Worm (Caenorhabditis elegans): ENCODE data around the gene Y32G9A.2.

The Y32G9A.2 gene

ce11 chrV:1868596-1869263 lies 49.6 kb upstream of the Y32G9A.2 start, which contains the start of gene knl-3:
TSS of gene knl-3 (plus strand) at chrV:1869213.
- TF ChIP-seq egrh-3 (GFP tag; IDR thresholded peaks at IDR 0.05) (peak; percentile 42; the same call in 1 of the 2 replicates), lin-54 (GFP tag; optimal IDR thresholded peaks at IDR 0.05) (peak; percentile 99), egl-44 (GFP tag; IDR thresholded peaks at IDR 0.05) (peak; percentile 79; the same call in 1 of the 2 replicates), dpff-1 (tag; optimal IDR thresholded peaks at IDR 0.05) (no peak), B0261.1 (tag; optimal IDR thresholded peaks at IDR 0.05) (peak; percentile 26), unc-62 (GFP tag; optimal IDR thresholded peaks at IDR 0.05) (no peak), ceh-40 (GFP tag; IDR thresholded peaks at IDR 0.05) (no peak), cebp-2 (GFP tag; IDR thresholded peaks at IDR 0.05) (no peak), hlh-12 (tag; optimal IDR thresholded peaks at IDR 0.05) (no peak), lir-1 (GFP tag; conservative IDR thresholded peaks at IDR 0.05) (peak; percentile 87), mxl-1 (tag; optimal IDR thresholded peaks at IDR 0.05) (peak; percentile 13), nfyb-1 (GFP tag; IDR thresholded peaks at IDR 0.05) (peak; percentile 91), xnd-1 (tag; optimal IDR thresholded peaks at IDR 0.05) (peak; percentile 89), dox-1 (GFP tag; IDR thresholded peaks at IDR 0.05) (peak; percentile 97), F52B5.7 (tag; optimal IDR thresholded peaks at IDR 0.05) (no peak), let-526 (GFP tag; IDR thresholded peaks at IDR 0.05) (peak; percentile 41; the same call in 1 of the 2 replicates), lin-26 (GFP tag; IDR thresholded peaks at IDR 0.05) (peak; percentile 64; the same call in 1 of the 2 replicates), K11D2.4 (GFP tag; IDR thresholded peaks at IDR 0.05) (peak; percentile 88), K12H6.12 (tag; optimal IDR thresholded peaks at IDR 0.05) (peak; percentile 76), F10E7.11 (tag; optimal IDR thresholded peaks at IDR 0.05) (no peak), ceh-91 (GFP tag; IDR thresholded peaks at IDR 0.05) (peak; percentile 93), ztf-6 (GFP tag; IDR thresholded peaks at IDR 0.05) (0 out of 2 replicates have a peak, but pooled peaks have one; percentile 33), mel-28 (tag; optimal IDR thresholded peaks at IDR 0.05; ENCODE audit: borderline replicate concordance) (peak; percentile 35), attf-5 (GFP tag; optimal IDR thresholded peaks at IDR 0.05) (peak; percentile 96), sdz-38 (tag; optimal IDR thresholded peaks at IDR 0.05) (no peak), D2030.7 (GFP tag; IDR thresholded peaks at IDR 0.05) (peak; percentile 95), die-1 (tag; optimal IDR thresholded peaks at IDR 0.05) (peak; percentile 13), lin-35 (GFP tag; optimal IDR thresholded peaks at IDR 0.05) (peak; percentile 88 to 94 (median 94)), gei-17 (GFP tag; optimal IDR thresholded peaks at IDR 0.05) (no peak), tbx-9 (tag; optimal IDR thresholded peaks at IDR 0.05; ENCODE audit: borderline replicate concordance) (no peak), akir-1 (GFP tag; optimal IDR thresholded peaks at IDR 0.05) (no peak), ceh-27 (GFP tag; optimal IDR thresholded peaks at IDR 0.05) (peak; percentile 78), ccch-3 (GFP tag; optimal IDR thresholded peaks at IDR 0.05) (no peak), nhr-179 (tag; optimal IDR thresholded peaks at IDR 0.05) (no peak), Y79H2A.3 (GFP tag; conservative IDR thresholded peaks at IDR 0.05) (peak; percentile 77; the same call in 1 of the 2 replicates), ceh-58 (GFP tag; IDR thresholded peaks at IDR 0.05) (no peak), snpc-1.3 (tag; optimal IDR thresholded peaks at IDR 0.05; ENCODE audit: insufficient read depth) (peak; percentile 82), lag-1 (GFP tag; IDR thresholded peaks at IDR 0.05) (no peak), madf-8 (GFP tag; conservative IDR thresholded peaks at IDR 0.05) (peak; percentile 91), attf-3 (GFP tag; conservative IDR thresholded peaks at IDR 0.05) (peak; percentile 73), sptf-2 (GFP tag; optimal IDR thresholded peaks at IDR 0.05) (no peak), rpc-1 (optimal IDR thresholded peaks at IDR 0.05) (no peak), rpc-1 (tag; optimal IDR thresholded peaks at IDR 0.05) (no peak), hlh-26 (GFP tag; conservative IDR thresholded peaks at IDR 0.05) (no peak), zim-3 (tag; optimal IDR thresholded peaks at IDR 0.05) (no peak), Y53G8AR.9 (GFP tag; conservative IDR thresholded peaks at IDR 0.05) (peak; percentile 96), lsy-27 (tag; optimal IDR thresholded peaks at IDR 0.05; ENCODE audit: borderline replicate concordance, insufficient read depth) (no peak), pha-4 (tag; optimal IDR thresholded peaks at IDR 0.05) (peak; percentile 65)

Data from whole organism, young adult.